Fruit fly (Drosophila melanogaster) whole organism, embryonic: ENCODE measurements around the gene CG11155.

Experiments used
- Atf3 ChIP-seq: fragments of 200-800 bp; sonication (Bioruptor generic); optimal IDR thresholded peaks from 3 replicates; lab custom pipeline; 2016; ENCODE audit warnings: missing biosample characterization, missing genetic modification characterization
- B-H2 ChIP-seq: fragments of 200-800 bp; sonication (Bioruptor generic); optimal IDR thresholded peaks from 2 replicates; lab custom pipeline; 2018; ENCODE audit warnings: missing biosample characterization, mild to moderate bottlenecking, missing genetic modification characterization
- BtbVII ChIP-seq: fragments of 200-800 bp; sonication (Bioruptor generic); optimal IDR thresholded peaks from 3 replicates; lab custom pipeline; 2017; ENCODE audit warnings: missing biosample characterization, mild to moderate bottlenecking, missing genetic modification characterization
- CG10462 ChIP-seq: fragments of 200-800 bp; sonication (Bioruptor generic); optimal IDR thresholded peaks from 2 replicates; lab custom pipeline; 2016; ENCODE audit warnings: missing biosample characterization, missing genetic modification characterization
- CG11398 ChIP-seq: fragments of 200-800 bp; sonication (Bioruptor generic); optimal IDR thresholded peaks from 2 replicates; lab custom pipeline; 2016; ENCODE audit warnings: missing biosample characterization, missing genetic modification characterization
- CG11723 ChIP-seq: fragments of 200-800 bp; sonication (Bioruptor generic); optimal IDR thresholded peaks from 2 replicates; lab custom pipeline; 2017; ENCODE audit warnings: missing biosample characterization, mild to moderate bottlenecking, missing genetic modification characterization
- CG12071 ChIP-seq: fragments of 200-800 bp; sonication (Bioruptor generic); optimal IDR thresholded peaks from 3 replicates; lab custom pipeline; 2018; ENCODE audit warnings: missing biosample characterization, mild to moderate bottlenecking, missing genetic modification characterization
- CG12155 ChIP-seq: fragments of 200-800 bp; sonication (Bioruptor generic); optimal IDR thresholded peaks from 3 replicates; lab custom pipeline; 2016; ENCODE audit warnings: missing biosample characterization, missing genetic modification characterization
- CG12391 ChIP-seq: fragments of 200-800 bp; sonication (Bioruptor generic); optimal IDR thresholded peaks from 3 replicates; lab custom pipeline; 2018; ENCODE audit warnings: missing biosample characterization, mild to moderate bottlenecking, missing genetic modification characterization, moderate library complexity
- CG14710 ChIP-seq: fragments of 200-800 bp; sonication (Bioruptor generic); optimal IDR thresholded peaks from 3 replicates; lab custom pipeline; 2019; ENCODE audit warnings: missing biosample characterization, mild to moderate bottlenecking, missing genetic modification characterization, moderate library complexity
- CG1647 ChIP-seq: fragments of 200-800 bp; sonication (Bioruptor generic); optimal IDR thresholded peaks from 3 replicates; lab custom pipeline; 2016; ENCODE audit warnings: missing biosample characterization, missing genetic modification characterization
- CG16863 ChIP-seq: fragments of 200-800 bp; sonication (Bioruptor generic); optimal IDR thresholded peaks from 3 replicates; lab custom pipeline; 2016; ENCODE audit warnings: missing biosample characterization, missing genetic modification characterization
- CG18262 ChIP-seq: fragments of 200-800 bp; optimal IDR thresholded peaks from 3 replicates; lab custom pipeline; 2019; ENCODE audit warnings: missing biosample characterization, mild to moderate bottlenecking, missing genetic modification characterization, moderate library complexity
- CG2120 ChIP-seq: fragments of 200-800 bp; sonication (Bioruptor generic); optimal IDR thresholded peaks from 3 replicates; lab custom pipeline; 2016; ENCODE audit warnings: missing biosample characterization, missing genetic modification characterization
- CG3726 ChIP-seq: fragments of 200-800 bp; sonication (Bioruptor generic); IDR thresholded peaks from 3 replicates; pipeline ENCODE4, ENCODE4 v1.3.6; 2022; ENCODE audit warnings: missing biosample characterization, missing genetic modification characterization
- CG6654 ChIP-seq: fragments of 200-800 bp; sonication (Bioruptor generic); optimal IDR thresholded peaks from 2 replicates; lab custom pipeline; 2017; ENCODE audit warnings: missing biosample characterization, mild to moderate bottlenecking, missing genetic modification characterization
- CG7786 ChIP-seq: fragments of 200-800 bp; sonication (Bioruptor generic); optimal IDR thresholded peaks from 2 replicates; lab custom pipeline; 2016; ENCODE audit warnings: missing biosample characterization, missing genetic modification characterization
- Doc3 ChIP-seq: fragments of 200-800 bp; sonication (Bioruptor generic); IDR thresholded peaks from 3 replicates; pipeline ENCODE4 v1.3.6; 2022; ENCODE audit warnings: missing biosample characterization, missing genetic modification characterization; ENCODE audit not compliant: partially characterized antibody
- Dp ChIP-seq: fragments of 200-800 bp; sonication (Bioruptor generic); optimal IDR thresholded peaks from 2 replicates; lab custom pipeline; 2018; ENCODE audit warnings: missing biosample characterization, mild to moderate bottlenecking, missing genetic modification characterization, moderate library complexity
- Drgx ChIP-seq: fragments of 200-800 bp; sonication (Bioruptor generic); IDR thresholded peaks from 2 replicates; pipeline ENCODE4 v1.3.6; 2022; ENCODE audit warnings: missing biosample characterization, missing genetic modification characterization
- ERR ChIP-seq: fragments of 200-800 bp; sonication (Bioruptor generic); optimal IDR thresholded peaks from 2 replicates; lab custom pipeline; 2016; ENCODE audit warnings: missing biosample characterization, missing genetic modification characterization
- Ets97D ChIP-seq: fragments of 200-800 bp; sonication (Bioruptor generic); optimal IDR thresholded peaks from 3 replicates; lab custom pipeline; 2016; ENCODE audit warnings: missing biosample characterization, missing genetic modification characterization
- Fer3 ChIP-seq: fragments of 200-800 bp; sonication (Bioruptor generic); optimal IDR thresholded peaks from 2 replicates; lab custom pipeline; 2018; ENCODE audit warnings: missing biosample characterization, mild to moderate bottlenecking, missing genetic modification characterization, moderate library complexity
- GATAe ChIP-seq: fragments of 200-800 bp; sonication (Bioruptor generic); conservative IDR thresholded peaks from 2 replicates; pipeline ENCODE4 v1.3.6; 2022; ENCODE audit warnings: missing biosample characterization, missing genetic modification characterization
- HHEX ChIP-seq: fragments of 200-800 bp; sonication (Bioruptor generic); optimal IDR thresholded peaks from 3 replicates; lab custom pipeline; 2017; ENCODE audit warnings: missing biosample characterization, mild to moderate bottlenecking, missing genetic modification characterization, missing genetic modification reagents
- Hmx ChIP-seq: fragments of 200-800 bp; sonication (Bioruptor generic); optimal IDR thresholded peaks from 2 replicates; lab custom pipeline; 2016; ENCODE audit warnings: missing biosample characterization, missing genetic modification characterization
- Mad ChIP-seq: fragments of 200-800 bp; sonication (Bioruptor generic); optimal IDR thresholded peaks from 2 replicates; lab custom pipeline; 2016; ENCODE audit warnings: missing biosample characterization, missing genetic modification characterization
- Med ChIP-seq: fragments of 200-800 bp; sonication (Bioruptor generic); peaks from one replicate; lab custom pipeline; 2016; ENCODE audit warnings: missing biosample characterization, missing genetic modification characterization, mild to moderate bottlenecking, inconsistent platforms, moderate library complexity
- Nf-YA ChIP-seq: fragments of 200-800 bp; sonication (Bioruptor generic); IDR thresholded peaks from 2 replicates; pipeline ENCODE4 v1.3.6; 2022; ENCODE audit warnings: missing biosample characterization, missing genetic modification characterization
- Oaz ChIP-seq: fragments of 200-800 bp; sonication (Bioruptor generic); IDR thresholded peaks from 2 replicates; pipeline ENCODE4 v1.3.6; 2022; ENCODE audit warnings: missing biosample characterization, missing genetic modification characterization
- Ravus ChIP-seq: fragments of 200-800 bp; sonication (Bioruptor generic); IDR thresholded peaks from 2 replicates; pipeline ENCODE4 v1.3.6; 2022; ENCODE audit warnings: missing biosample characterization, missing genetic modification characterization
- Side ChIP-seq: fragments of 200-800 bp; sonication (Bioruptor generic); optimal IDR thresholded peaks from 2 replicates; lab custom pipeline; 2016; ENCODE audit warnings: missing biosample characterization, missing genetic modification characterization
- Ssrp ChIP-seq: fragments of 200-800 bp; sonication (Bioruptor generic); optimal IDR thresholded peaks from 2 replicates; lab custom pipeline; 2018; ENCODE audit warnings: missing biosample characterization, mild to moderate bottlenecking, missing genetic modification characterization, moderate library complexity
- Stat92E ChIP-seq, 3 experiments: fragments of >200 bp in 2 of 3; fragments of 200-800 bp in 1 of 3; sonication (Bioruptor generic) in 1 of 3; optimal IDR thresholded peaks; 2 replicates each; lab custom pipeline; 2017 to 2019; ENCODE audit warnings: missing biosample characterization in 3 of 3, missing genetic modification characterization in 3 of 3, mild to moderate bottlenecking in 1 of 3, moderate library complexity in 1 of 3
- bsh ChIP-seq, 2 experiments: fragments of 200-800 bp; sonication (Bioruptor generic); optimal IDR thresholded peaks; 2 replicates each; lab custom pipeline; 2017 to 2018; ENCODE audit warnings: mild to moderate bottlenecking in 2 of 2, missing biosample characterization in 2 of 2, missing genetic modification characterization in 2 of 2, moderate library complexity in 1 of 2
- crp ChIP-seq, 2 experiments: fragments of 200-800 bp; sonication (Bioruptor generic); optimal IDR thresholded peaks; 2 replicates in 1 of 2; 3 replicates in 1 of 2; lab custom pipeline; 2017; ENCODE audit warnings: missing biosample characterization in 2 of 2, missing genetic modification characterization in 2 of 2, mild to moderate bottlenecking in 1 of 2, moderate library complexity in 1 of 2
- dpn ChIP-seq, 2 experiments: fragments of 200-800 bp; sonication (Bioruptor generic); optimal IDR thresholded peaks; 3 replicates each; lab custom pipeline; 2016; ENCODE audit warnings: missing biosample characterization in 2 of 2, missing genetic modification characterization in 2 of 2
- gfzf ChIP-seq: fragments of 200-800 bp; sonication (Bioruptor generic); optimal IDR thresholded peaks from 2 replicates; lab custom pipeline; 2016; ENCODE audit warnings: missing biosample characterization, mild to moderate bottlenecking, missing genetic modification characterization, moderate library complexity
- gt ChIP-seq: fragments of 200-800 bp; sonication (Bioruptor generic); IDR thresholded peaks from 2 replicates; pipeline ENCODE4 v1.3.6; 2022; ENCODE audit warnings: missing biosample characterization, missing genetic modification characterization
- insv ChIP-seq, 2 experiments: fragments of 200-800 bp; sonication (Bioruptor generic); optimal IDR thresholded peaks; 3 replicates each; lab custom pipeline; 2016 to 2018; ENCODE audit warnings: missing biosample characterization in 2 of 2, missing genetic modification characterization in 2 of 2
- jing ChIP-seq: fragments of 200-800 bp; sonication (Bioruptor generic); optimal IDR thresholded peaks from 2 replicates; lab custom pipeline; 2018; ENCODE audit warnings: missing biosample characterization, mild to moderate bottlenecking, missing genetic modification characterization
- lilli ChIP-seq: fragments of 200-800 bp; sonication (Bioruptor generic); optimal IDR thresholded peaks from 3 replicates; lab custom pipeline; 2016; ENCODE audit warnings: missing biosample characterization, missing genetic modification characterization
- mam ChIP-seq: fragments of 200-800 bp; sonication (Bioruptor generic); optimal IDR thresholded peaks from 3 replicates; lab custom pipeline; 2016; ENCODE audit warnings: missing biosample characterization, missing genetic modification characterization
- mld ChIP-seq: fragments of 200-800 bp; sonication (Bioruptor generic); IDR thresholded peaks from 3 replicates; pipeline ENCODE4 v1.3.6; 2022; ENCODE audit warnings: missing biosample characterization, missing genetic modification characterization; ENCODE audit not compliant: partially characterized antibody
- seq ChIP-seq: fragments of 200-800 bp; sonication (Bioruptor generic); IDR thresholded peaks from 2 replicates; pipeline ENCODE4 v1.3.6; 2022; ENCODE audit warnings: missing biosample characterization, missing genetic modification characterization
- shn ChIP-seq: fragments of 200-800 bp; sonication (Bioruptor generic); optimal IDR thresholded peaks from 3 replicates; lab custom pipeline; 2016; ENCODE audit warnings: missing biosample characterization, missing genetic modification characterization
- sqz ChIP-seq: fragments of 200-800 bp; sonication (Bioruptor generic); optimal IDR thresholded peaks from 3 replicates; lab custom pipeline; 2018; ENCODE audit warnings: missing biosample characterization, mild to moderate bottlenecking, missing genetic modification characterization
- trh ChIP-seq: fragments of 200-800 bp; sonication (Bioruptor generic); optimal IDR thresholded peaks from 2 replicates; lab custom pipeline; 2016; ENCODE audit warnings: missing biosample characterization, missing genetic modification characterization

Gene CG11155

DNA sequence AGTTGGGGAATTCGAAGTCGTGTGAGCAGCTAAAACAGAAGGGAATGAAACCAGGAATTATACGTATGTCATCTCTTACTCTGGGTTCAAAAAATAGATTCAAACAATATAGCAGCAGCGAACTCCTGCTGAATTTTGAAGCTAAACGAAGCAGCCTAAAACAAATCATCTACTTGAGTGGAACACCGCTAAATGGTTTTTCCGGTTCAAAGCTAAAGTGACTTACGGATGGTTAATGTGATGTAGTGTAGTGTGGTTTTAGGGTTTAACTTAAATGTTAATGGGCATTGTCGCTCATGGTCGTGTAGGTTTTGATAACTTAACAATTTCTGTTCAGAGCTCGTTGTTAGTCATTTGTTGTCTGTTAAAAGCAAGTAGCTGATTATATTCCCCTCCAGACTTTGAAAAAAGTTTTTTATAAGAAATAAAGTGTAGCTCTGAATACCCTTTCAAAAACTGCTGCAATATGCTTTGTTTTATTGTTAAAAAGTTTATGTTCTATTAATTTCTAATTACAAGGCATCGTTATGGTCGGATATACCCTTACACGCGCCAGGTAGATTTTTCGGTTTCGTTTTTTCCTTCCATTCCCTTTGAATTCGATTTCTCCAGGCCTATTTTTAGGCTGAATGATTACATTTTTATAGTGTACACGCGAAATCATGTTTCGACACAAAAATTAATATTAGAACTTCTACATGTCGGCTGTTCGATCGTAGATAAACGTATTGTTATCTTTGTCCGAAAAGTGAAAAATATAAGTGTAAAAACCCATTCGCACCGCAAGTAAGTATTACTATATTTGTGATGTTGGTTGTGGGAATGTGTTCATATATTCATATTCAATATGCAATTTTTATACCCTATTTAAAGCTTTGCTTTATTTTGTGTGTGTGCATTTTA, 13.3 kb upstream of the CG11155 start (continued):
- peak; percentile 96 for TF ChIP-seq CG12391 (tag; lab: Kevin White, UChicago)
- peak; percentile 90 for TF ChIP-seq Side
- TF ChIP-seq jing (GFP tag; lab: Kevin White, UChicago): peak; percentile 82
- peak; percentile 81 for TF ChIP-seq BtbVII (GFP tag; lab: Kevin White, UChicago)
- TF ChIP-seq CG2120 (GFP tag; lab: Kevin White, UChicago): peak; percentile 96
- peak; percentile 66 for TF ChIP-seq sqz (GFP tag; lab: Kevin White, UChicago)
- peak; percentile 87 for TF ChIP-seq CG11723 (GFP tag; lab: Kevin White, UChicago)
- TF ChIP-seq CG18262 (tag; lab: Kevin White, UChicago): peak; percentile 96
- peak; percentile 89 to 96 for TF ChIP-seq bsh (GFP tag; optimal IDR thresholded peaks at IDR 0.05; lab: Kevin White, UChicago)
- TF ChIP-seq Oaz (GFP tag; lab: Robert Waterston, UW): no peak
- TF ChIP-seq CG12071 (GFP tag; lab: Kevin White, UChicago): no peak
- TF ChIP-seq Doc3 (GFP tag; lab: Robert Waterston, UW): no peak
- peak; percentile 78 for TF ChIP-seq Hmx (GFP tag; lab: Kevin White, UChicago)
- TF ChIP-seq CG11398 (GFP tag; lab: Kevin White, UChicago): peak; percentile 91
- peak; percentile 78 for TF ChIP-seq Nf-YA (GFP tag; lab: Robert Waterston, UW)
- TF ChIP-seq Med: peak; percentile 99
- peak in 1 of 3 experiments; percentile 75 for TF ChIP-seq Stat92E (GFP tag; optimal IDR thresholded peaks at IDR 0.05; lab: Kevin White, UChicago)
- no peak for TF ChIP-seq Drgx (GFP tag; lab: Robert Waterston, UW)
- peak; percentile 94 for TF ChIP-seq Ssrp (tag; lab: Kevin White, UChicago)
- peak; percentile 77 for TF ChIP-seq ERR (GFP tag; lab: Kevin White, UChicago)
- TF ChIP-seq HHEX (GFP tag; lab: Kevin White, UChicago): peak; percentile 87
- peak; percentile 91 for TF ChIP-seq CG14710
- peak; percentile 88 for TF ChIP-seq CG1647 (GFP tag; lab: Kevin White, UChicago)
- TF ChIP-seq lilli (GFP tag; lab: Kevin White, UChicago): peak; percentile 97
- no peak for TF ChIP-seq seq
- peak; percentile 97 for TF ChIP-seq shn (GFP tag; lab: Kevin White, UChicago)
- peak; percentile 92 for TF ChIP-seq CG16863
- TF ChIP-seq insv (GFP tag; optimal IDR thresholded peaks at IDR 0.05; lab: Kevin White, UChicago): peak in 1 of 2 experiments; percentile 73
- peak; percentile 93 for TF ChIP-seq Mad
- no peak for TF ChIP-seq gt (GFP tag; lab: Robert Waterston, UW)
- peak; percentile 69 for TF ChIP-seq Ravus (GFP tag; lab: Robert Waterston, UW)
- peak; percentile 93 for TF ChIP-seq Atf3 (GFP tag; lab: Kevin White, UChicago)
- no peak; the same call in 2 of the 3 replicates for TF ChIP-seq CG3726 (GFP tag; lab: Robert Waterston, UW)
- peak; percentile 10 for TF ChIP-seq Dp (GFP tag; lab: Kevin White, UChicago)
- TF ChIP-seq CG7786: peak; percentile 95
- peak; percentile 85 for TF ChIP-seq trh
- no peak for TF ChIP-seq GATAe
- TF ChIP-seq gfzf (GFP tag; lab: Kevin White, UChicago): peak; percentile 36
- peak; percentile 83 for TF ChIP-seq B-H2 (GFP tag; lab: Kevin White, UChicago)
- peak in 1 of 2 experiments; percentile 58 for TF ChIP-seq crp (GFP tag; optimal IDR thresholded peaks at IDR 0.05; lab: Kevin White, UChicago)
- peak; percentile 89 for TF ChIP-seq Fer3
- TF ChIP-seq Ets97D (GFP tag; lab: Kevin White, UChicago): peak; percentile 98
- peak; percentile 69 for TF ChIP-seq CG6654 (GFP tag; lab: Kevin White, UChicago)
- peak; percentile 90 for TF ChIP-seq CG10462 (GFP tag; lab: Kevin White, UChicago)
- TF ChIP-seq dpn (GFP tag; optimal IDR thresholded peaks at IDR 0.05; lab: Kevin White, UChicago): peak; percentile 94 to 95
- TF ChIP-seq CG12155: peak; percentile 89
- TF ChIP-seq mam (GFP tag; lab: Kevin White, UChicago): peak; percentile 93
- no peak for TF ChIP-seq mld (GFP tag; lab: Robert Waterston, UW)
